Worm (Caenorhabditis elegans): ENCODE results near the gene C34H4.1.

DNA sequence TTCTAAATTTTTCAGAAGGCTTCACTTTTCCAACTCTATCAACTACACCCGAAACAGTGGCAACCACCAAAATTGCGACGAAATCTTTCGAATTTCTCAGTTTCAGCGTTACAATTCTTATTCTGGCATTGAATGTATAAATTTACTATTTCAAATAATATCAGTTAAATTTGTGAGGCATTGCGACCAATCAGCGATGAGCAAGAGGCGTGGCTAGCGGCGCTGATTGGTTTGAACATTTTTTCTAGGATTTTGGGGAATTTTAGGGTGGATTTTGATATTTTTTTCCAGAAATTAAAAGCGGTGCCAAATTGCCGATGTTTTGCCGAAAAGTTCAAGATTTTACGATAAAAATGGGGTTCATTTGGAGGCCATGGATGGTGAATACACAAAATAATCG lies 12.2 kb downstream of the C34H4.1 start:
- TF ChIP-seq nhr-28 (tag; optimal IDR thresholded peaks at IDR 0.05) (no peak), snpc-4 (tag; optimal IDR thresholded peaks at IDR 0.05) (no peak), flh-1 (GFP tag; optimal IDR thresholded peaks at IDR 0.05) (no peak), ces-1 (GFP tag; optimal IDR thresholded peaks at IDR 0.05) (no peak), lsy-2 (tag; optimal IDR thresholded peaks at IDR 0.05) (no peak), mab-5 (tag; optimal IDR thresholded peaks at IDR 0.05) (no peak), ztf-11 (tag; optimal IDR thresholded peaks at IDR 0.05) (no peak), unc-120 (tag; optimal IDR thresholded peaks at IDR 0.05; ENCODE audit: poor library complexity, severe bottlenecking) (no peak), zip-8 (tag; optimal IDR thresholded peaks at IDR 0.05) (no peak), unc-62 (GFP tag; optimal IDR thresholded peaks at IDR 0.05) (no peak), pha-4 (tag; optimal IDR thresholded peaks at IDR 0.05) (no peak)

Measured in whole organism, mixed stage, embryonic.